Worm (Caenorhabditis elegans): ENCODE measurements around the gene K11H12.5.

- TF ChIP-seq M03D4.4 (tag; optimal IDR thresholded peaks at IDR 0.05) (no peak), tbx-8 (GFP tag; optimal IDR thresholded peaks at IDR 0.05) (no peak), pha-4 (tag; optimal IDR thresholded peaks at IDR 0.05) (no peak), lsy-2 (tag; optimal IDR thresholded peaks at IDR 0.05) (no peak), unc-62 (GFP tag; optimal IDR thresholded peaks at IDR 0.05) (no peak), ztf-11 (tag; optimal IDR thresholded peaks at IDR 0.05) (no peak)
Observed at ce11 chrIV:676280-676679, at the start of gene K11H12.5.

Measured in whole organism, mixed stage, embryonic.